Fruit fly (Drosophila melanogaster) whole organism, embryonic: Measurements from ENCODE around the gene CG17660.

Experiments
- Adf1 ChIP-seq: fragments of 200-800 bp; sonication (Bioruptor generic); IDR thresholded peaks from 2 replicates; pipeline ENCODE4 v1.3.6; 2022; ENCODE audit warnings: missing biosample characterization, missing genetic modification characterization
- B-H2 ChIP-seq: fragments of 200-800 bp; sonication (Bioruptor generic); optimal IDR thresholded peaks from 2 replicates; lab custom pipeline; 2018; ENCODE audit warnings: missing biosample characterization, mild to moderate bottlenecking, missing genetic modification characterization
- Bdp1 ChIP-seq: fragments of 200-800 bp; sonication (Bioruptor generic); optimal IDR thresholded peaks from 3 replicates; lab custom pipeline; 2016; ENCODE audit warnings: missing biosample characterization, missing genetic modification characterization
- Blimp-1 ChIP-seq: fragments of 200-800 bp; sonication (Bioruptor generic); optimal IDR thresholded peaks from 3 replicates; lab custom pipeline; 2018; ENCODE audit warnings: missing biosample characterization, missing genetic modification characterization, mild to moderate bottlenecking, moderate library complexity, missing genetic modification reagents
- C15 ChIP-seq: fragments of 200-800 bp; sonication (Bioruptor generic); IDR thresholded peaks from 3 replicates; pipeline ENCODE4 v1.3.6; 2022; ENCODE audit warnings: missing biosample characterization, missing genetic modification characterization
- CG10431 ChIP-seq: fragments of 200-800 bp; sonication (Bioruptor generic); optimal IDR thresholded peaks from 3 replicates; lab custom pipeline; 2018; ENCODE audit warnings: missing biosample characterization, mild to moderate bottlenecking, missing genetic modification characterization
- CG11085 ChIP-seq: fragments of 200-800 bp; sonication (Bioruptor generic); IDR thresholded peaks from 2 replicates; pipeline ENCODE4 v1.3.6; 2022; ENCODE audit warnings: missing biosample characterization, missing genetic modification characterization
- CG11398 ChIP-seq: fragments of 200-800 bp; sonication (Bioruptor generic); optimal IDR thresholded peaks from 2 replicates; lab custom pipeline; 2016; ENCODE audit warnings: missing biosample characterization, missing genetic modification characterization
- CG1233 ChIP-seq: fragments of 200-800 bp; sonication (Bioruptor generic); optimal IDR thresholded peaks from 4 replicates; lab custom pipeline; 2018; ENCODE audit warnings: missing biosample characterization, mild to moderate bottlenecking, missing genetic modification characterization
- CG12744 ChIP-seq: fragments of 200-800 bp; sonication (Bioruptor generic); optimal IDR thresholded peaks from 2 replicates; lab custom pipeline; 2016; ENCODE audit warnings: missing biosample characterization, missing genetic modification characterization
- CG14860 ChIP-seq: fragments of 200-800 bp; sonication (Bioruptor generic); IDR thresholded peaks from 3 replicates; pipeline ENCODE4 v1.3.6; 2022; ENCODE audit warnings: missing biosample characterization, missing genetic modification characterization; ENCODE audit not compliant: partially characterized antibody
- CG15011 ChIP-seq: fragments of 200-800 bp; sonication (Bioruptor generic); optimal IDR thresholded peaks from 3 replicates; lab custom pipeline; 2018; ENCODE audit warnings: missing biosample characterization, mild to moderate bottlenecking, missing genetic modification characterization
- CG15479 ChIP-seq: fragments of 200-800 bp; sonication (Bioruptor generic); optimal IDR thresholded peaks from 3 replicates; lab custom pipeline; 2019; ENCODE audit warnings: missing biosample characterization, mild to moderate bottlenecking, missing genetic modification characterization, moderate library complexity
- CG18011 ChIP-seq: fragments of 200-800 bp; sonication (Bioruptor generic); optimal IDR thresholded peaks from 2 replicates; lab custom pipeline; 2017; ENCODE audit warnings: missing biosample characterization, missing genetic modification characterization, mild to moderate bottlenecking, moderate library complexity, missing genotype
- CG31365 ChIP-seq: fragments of 200-800 bp; sonication (Bioruptor generic); optimal IDR thresholded peaks from 2 replicates; lab custom pipeline; 2018; ENCODE audit warnings: missing biosample characterization, mild to moderate bottlenecking, missing genetic modification characterization
- CG34422 ChIP-seq: fragments of 200-800 bp; sonication (Bioruptor generic); IDR thresholded peaks from 3 replicates; pipeline ENCODE4 v1.3.6; 2022; ENCODE audit warnings: missing biosample characterization, missing genetic modification characterization
- CG3995 ChIP-seq: fragments of 200-800 bp; sonication (Bioruptor generic); optimal IDR thresholded peaks from 3 replicates; lab custom pipeline; 2016; ENCODE audit warnings: missing biosample characterization, missing genetic modification characterization
- CG42726 ChIP-seq: fragments of 200-800 bp; sonication (Bioruptor generic); IDR thresholded peaks from 2 replicates; pipeline ENCODE4 v1.3.6; 2022; ENCODE audit warnings: missing biosample characterization, missing genetic modification characterization; ENCODE audit not compliant: partially characterized antibody
- CG4282 ChIP-seq: fragments of 200-800 bp; sonication (Bioruptor generic); optimal IDR thresholded peaks from 2 replicates; lab custom pipeline; 2016; ENCODE audit warnings: missing biosample characterization, missing genetic modification characterization
- CG4404 ChIP-seq: fragments of 200-800 bp; sonication (Bioruptor generic); IDR thresholded peaks from 2 replicates; pipeline ENCODE4 v1.3.6; 2022; ENCODE audit warnings: missing biosample characterization, missing genetic modification characterization
- CG6272 ChIP-seq: fragments of 200-800 bp; sonication (Bioruptor generic); IDR thresholded peaks from 2 replicates; pipeline ENCODE4 v1.3.6; 2022; ENCODE audit warnings: missing biosample characterization, missing genetic modification characterization
- CG8765 ChIP-seq: fragments of 200-800 bp; sonication (Bioruptor generic); IDR thresholded peaks from 2 replicates; pipeline ENCODE4 v1.3.6; 2022; ENCODE audit warnings: missing biosample characterization, missing genetic modification characterization
- CG9727 ChIP-seq: fragments of 200-800 bp; sonication (Bioruptor generic); optimal IDR thresholded peaks from 3 replicates; lab custom pipeline; 2017; ENCODE audit warnings: missing biosample characterization, mild to moderate bottlenecking, missing genetic modification characterization
- CG9932 ChIP-seq: fragments of 200-800 bp; sonication (Bioruptor generic); IDR thresholded peaks from 2 replicates; pipeline ENCODE4 v1.3.6; 2022; ENCODE audit warnings: missing biosample characterization, missing genetic modification characterization
- Dp ChIP-seq: fragments of 200-800 bp; sonication (Bioruptor generic); optimal IDR thresholded peaks from 2 replicates; lab custom pipeline; 2018; ENCODE audit warnings: missing biosample characterization, mild to moderate bottlenecking, missing genetic modification characterization, moderate library complexity
- Fer1 ChIP-seq: fragments of 200-800 bp; sonication (Bioruptor generic); optimal IDR thresholded peaks from 2 replicates; lab custom pipeline; 2017; ENCODE audit warnings: missing biosample characterization, mild to moderate bottlenecking, missing genetic modification characterization
- Fer3 ChIP-seq: fragments of 200-800 bp; sonication (Bioruptor generic); optimal IDR thresholded peaks from 2 replicates; lab custom pipeline; 2018; ENCODE audit warnings: missing biosample characterization, mild to moderate bottlenecking, missing genetic modification characterization, moderate library complexity
- Gsc ChIP-seq: fragments of 200-800 bp; sonication (Bioruptor generic); IDR thresholded peaks from 2 replicates; pipeline ENCODE4 v1.3.6; 2022; ENCODE audit warnings: missing biosample characterization, missing genetic modification characterization
- Hey ChIP-seq: fragments of 200-800 bp; sonication (Bioruptor generic); optimal IDR thresholded peaks from 3 replicates; lab custom pipeline; 2018; ENCODE audit warnings: missing biosample characterization, mild to moderate bottlenecking, missing genetic modification characterization
- Nf-YB ChIP-seq: fragments of 200-800 bp; sonication (Bioruptor generic); optimal IDR thresholded peaks from 3 replicates; lab custom pipeline; 2019; ENCODE audit warnings: missing biosample characterization, mild to moderate bottlenecking, missing genetic modification characterization, moderate library complexity
- Optix ChIP-seq: fragments of 200-800 bp; sonication (Bioruptor generic); IDR thresholded peaks from 3 replicates; pipeline ENCODE4 v1.3.6; 2022; ENCODE audit warnings: missing biosample characterization, missing genetic modification characterization
- Side ChIP-seq: fragments of 200-800 bp; sonication (Bioruptor generic); optimal IDR thresholded peaks from 2 replicates; lab custom pipeline; 2016; ENCODE audit warnings: missing biosample characterization, missing genetic modification characterization
- Sry-δ ChIP-seq: fragments of 200-800 bp; sonication (Bioruptor generic); optimal IDR thresholded peaks from 2 replicates; lab custom pipeline; 2016; ENCODE audit warnings: missing biosample characterization, missing genetic modification characterization
- Tbp ChIP-seq: fragments of >200 bp; optimal IDR thresholded peaks from 2 replicates; lab custom pipeline; 2018; ENCODE audit warnings: missing biosample characterization, missing genetic modification characterization
- Xrp1 ChIP-seq: fragments of 200-800 bp; sonication (Bioruptor generic); IDR thresholded peaks from 2 replicates; pipeline ENCODE4 v1.3.6; 2022; ENCODE audit warnings: missing biosample characterization, missing genetic modification characterization
- ato ChIP-seq: fragments of 200-800 bp; sonication (Bioruptor generic); IDR thresholded peaks from 2 replicates; pipeline ENCODE4 v1.3.6; 2022; ENCODE audit warnings: missing biosample characterization, missing genetic modification characterization; ENCODE audit not compliant: partially characterized antibody
- br ChIP-seq: fragments of >200 bp; optimal IDR thresholded peaks from 2 replicates; lab custom pipeline; 2017
- chif ChIP-seq, 2 experiments: fragments of 200-800 bp; sonication (Bioruptor generic); optimal IDR thresholded peaks; 3 replicates each; lab custom pipeline; 2016; ENCODE audit warnings: missing biosample characterization in 2 of 2, missing genetic modification characterization in 2 of 2
- corto ChIP-seq: fragments of 200-800 bp; sonication (Bioruptor generic); optimal IDR thresholded peaks from 2 replicates; lab custom pipeline; 2016; ENCODE audit warnings: missing biosample characterization, mild to moderate bottlenecking, missing genetic modification characterization, moderate library complexity
- dmrt99B ChIP-seq: fragments of 200-800 bp; sonication (Bioruptor generic); optimal IDR thresholded peaks from 2 replicates; lab custom pipeline; 2018; ENCODE audit warnings: missing biosample characterization, mild to moderate bottlenecking, missing genetic modification characterization, moderate library complexity
- fd96Cb ChIP-seq: fragments of 200-800 bp; sonication (Bioruptor generic); optimal IDR thresholded peaks from 2 replicates; lab custom pipeline; 2018; ENCODE audit warnings: missing biosample characterization, mild to moderate bottlenecking, missing genetic modification characterization, moderate library complexity
- gcm ChIP-seq: fragments of 200-800 bp; sonication (Bioruptor generic); optimal IDR thresholded peaks from 2 replicates; lab custom pipeline; 2019; ENCODE audit warnings: missing biosample characterization, mild to moderate bottlenecking, missing genetic modification characterization, moderate library complexity
- gt ChIP-seq: fragments of 200-800 bp; sonication (Bioruptor generic); IDR thresholded peaks from 2 replicates; pipeline ENCODE4 v1.3.6; 2022; ENCODE audit warnings: missing biosample characterization, missing genetic modification characterization
- hb ChIP-seq: fragments of 200-800 bp; sonication (Bioruptor generic); IDR thresholded peaks from 3 replicates; pipeline ENCODE4 v1.3.6; 2022; ENCODE audit warnings: missing biosample characterization, missing genetic modification characterization; ENCODE audit not compliant: partially characterized antibody
- jigr1 ChIP-seq: fragments of 200-800 bp; sonication (Bioruptor generic); IDR thresholded peaks from 3 replicates; pipeline ENCODE4 v1.3.6; 2022; ENCODE audit warnings: missing biosample characterization, missing genetic modification characterization
- lov ChIP-seq, 2 experiments: fragments of 200-800 bp in 1 of 2; fragments of >200 bp in 1 of 2; sonication (Bioruptor generic) in 1 of 2; IDR thresholded peaks in 1 of 2; optimal IDR thresholded peaks in 1 of 2; 2 replicates in 1 of 2; 3 replicates in 1 of 2; pipeline versions ENCODE4 v1.3.6 to Lab custom; 2017 to 2022; ENCODE audit warnings: missing biosample characterization in 1 of 2, missing genetic modification characterization in 1 of 2
- repo ChIP-seq: fragments of 200-800 bp; sonication (Bioruptor generic); optimal IDR thresholded peaks from 2 replicates; lab custom pipeline; 2016; ENCODE audit warnings: missing biosample characterization, missing genetic modification characterization
- sens ChIP-seq: fragments of 200-800 bp; sonication (Bioruptor generic); peaks from one replicate; lab custom pipeline; 2016; ENCODE audit warnings: missing biosample characterization, missing genetic modification characterization
- sr ChIP-seq: fragments of 200-800 bp; sonication (Bioruptor generic); IDR thresholded peaks from 3 replicates; pipeline ENCODE4 v1.3.6; 2022; ENCODE audit warnings: missing biosample characterization, missing genetic modification characterization
- tll ChIP-seq, 2 experiments: fragments of 200-800 bp in 1 of 2; fragments of >200 bp in 1 of 2; sonication (Bioruptor generic) in 1 of 2; optimal IDR thresholded peaks; 2 replicates each; lab custom pipeline; 2017 to 2019; ENCODE audit warnings: missing biosample characterization in 2 of 2, missing genetic modification characterization in 2 of 2, mild to moderate bottlenecking in 1 of 2, moderate library complexity in 1 of 2
- ttk ChIP-seq: fragments of 200-800 bp; sonication (Bioruptor generic); IDR thresholded peaks from 2 replicates; pipeline ENCODE4 v2.1.2; 2022; ENCODE audit warnings: missing biosample characterization, missing genetic modification characterization
- wor ChIP-seq: fragments of 200-800 bp; sonication (Bioruptor generic); IDR thresholded peaks from 2 replicates; pipeline ENCODE4 v1.3.6; 2022; ENCODE audit warnings: missing biosample characterization, missing genetic modification characterization

CG17660 gene

dm6 chr2L:1710224-1710623 lies at the start of gene CG17660, which contains the start of gene mRpL48 (continued):
- TF ChIP-seq CG15479 (no peak), ato (GFP tag; lab: Robert Waterston, UW) (peak; percentile 89), tll (GFP tag; optimal IDR thresholded peaks at IDR 0.05; lab: Kevin White, UChicago) (no peak), B-H2 (GFP tag; lab: Kevin White, UChicago) (peak; percentile 39), CG15011 (no peak), Tbp (GFP tag; lab: Kevin White, UChicago) (no peak), sens (GFP tag; lab: Kevin White, UChicago) (peak; percentile 89), ttk (no peak), Bdp1 (GFP tag; lab: Kevin White, UChicago) (no peak), wor (GFP tag; lab: Robert Waterston, UW) (no peak), CG12744 (GFP tag; lab: Kevin White, UChicago) (no peak), Xrp1 (GFP tag; lab: Robert Waterston, UW) (no peak), Optix (GFP tag; lab: Robert Waterston, UW) (no peak), CG4282 (no peak), CG9727 (no peak), Nf-YB (GFP tag; lab: Kevin White, UChicago) (no peak), Gsc (GFP tag; lab: Robert Waterston, UW) (no peak), CG42726 (GFP tag; lab: Robert Waterston, UW) (peak; percentile 73), Sry-δ (GFP tag; lab: Kevin White, UChicago) (peak; percentile 73), fd96Cb (tag; lab: Kevin White, UChicago) (no peak), CG11398 (GFP tag; lab: Kevin White, UChicago) (peak; percentile 11), repo (GFP tag; lab: Kevin White, UChicago) (no peak), C15 (no peak), br (no peak), gcm (GFP tag; lab: Kevin White, UChicago) (no peak), Adf1 (no peak), hb (GFP tag; lab: Robert Waterston, UW) (no peak), gt (no peak), dmrt99B (no peak), jigr1 (GFP tag; lab: Robert Waterston, UW) (no peak), CG14860 (peak; percentile 45; the same call in 1 of the 3 replicates), CG3995 (GFP tag; lab: Kevin White, UChicago) (no peak), CG1233 (GFP tag; lab: Kevin White, UChicago) (no peak), CG11085 (GFP tag; lab: Robert Waterston, UW) (no peak), CG4404 (GFP tag; lab: Robert Waterston, UW) (no peak), corto (GFP tag; lab: Kevin White, UChicago) (no peak), CG31365 (tag; lab: Kevin White, UChicago) (no peak), Blimp-1 (GFP tag; lab: Kevin White, UChicago) (no peak), CG8765 (GFP tag; lab: Robert Waterston, UW) (no peak), Fer3 (no peak), Side (GFP tag; lab: Kevin White, UChicago) (no peak), Hey (tag; lab: Kevin White, UChicago) (no peak), CG18011 (GFP tag; lab: Kevin White, UChicago) (no peak), CG9932 (GFP tag; lab: Robert Waterston, UW) (peak; percentile 25; the same call in 1 of the 2 replicates), chif (GFP tag; optimal IDR thresholded peaks at IDR 0.05; lab: Kevin White, UChicago) (no peak), CG6272 (GFP tag; lab: Robert Waterston, UW) (no peak), lov (optimal IDR thresholded peaks at IDR 0.05; lab: Kevin White, UChicago) (no peak), lov (GFP tag; IDR thresholded peaks at IDR 0.05; lab: Robert Waterston, UW) (no peak), Fer1 (GFP tag; lab: Kevin White, UChicago) (peak; percentile 41), CG10431 (no peak), CG34422 (GFP tag; lab: Robert Waterston, UW) (peak; percentile 91; the same call in 1 of the 3 replicates), sr (GFP tag; lab: Robert Waterston, UW) (no peak), Dp (GFP tag; lab: Kevin White, UChicago) (peak; percentile 51)
